Fruit fly (Drosophila melanogaster) S2 (cell line): Measurements from ENCODE around the gene CG16772.

Source experiments
- CG8478 ChIP-seq: fragments of >200 bp; optimal IDR thresholded peaks from 2 replicates; lab custom pipeline; 2018
- CTCF ChIP-seq, 2 experiments: fragments of >200 bp; optimal IDR thresholded peaks; 2 replicates each; lab custom pipeline; 2018

Gene CG16772

dm6 chr2L:19992427-19992998 lies 30.0 kb downstream of the CG16772 start:
- no peak for TF ChIP-seq CG8478
- no peak for TF ChIP-seq CTCF (optimal IDR thresholded peaks at IDR 0.05; lab: Kevin White, UChicago)

DNA sequence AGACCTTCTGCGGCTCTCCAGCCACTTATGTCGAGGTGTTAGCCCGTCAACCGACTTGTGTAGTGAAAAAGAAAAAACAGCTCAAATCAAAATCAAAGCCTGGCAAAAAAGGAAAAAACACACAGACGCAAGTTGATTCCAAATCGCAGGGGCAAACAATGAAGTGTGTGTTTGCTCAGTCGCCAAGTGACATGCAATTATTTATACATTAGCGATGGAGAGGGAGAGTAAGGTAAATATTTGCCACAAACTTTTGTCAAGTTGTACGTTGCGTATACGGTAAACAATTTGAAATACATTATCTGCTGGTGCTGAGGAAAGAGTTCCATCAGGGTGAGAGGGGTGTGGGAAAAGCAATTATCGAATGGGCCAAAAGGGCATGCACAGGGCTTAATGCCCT lies 35.7 kb downstream of the CG16772 start:
- TF ChIP-seq CTCF (optimal IDR thresholded peaks at IDR 0.05; lab: Kevin White, UChicago) = no peak
- no peak for TF ChIP-seq CG8478

DNA sequence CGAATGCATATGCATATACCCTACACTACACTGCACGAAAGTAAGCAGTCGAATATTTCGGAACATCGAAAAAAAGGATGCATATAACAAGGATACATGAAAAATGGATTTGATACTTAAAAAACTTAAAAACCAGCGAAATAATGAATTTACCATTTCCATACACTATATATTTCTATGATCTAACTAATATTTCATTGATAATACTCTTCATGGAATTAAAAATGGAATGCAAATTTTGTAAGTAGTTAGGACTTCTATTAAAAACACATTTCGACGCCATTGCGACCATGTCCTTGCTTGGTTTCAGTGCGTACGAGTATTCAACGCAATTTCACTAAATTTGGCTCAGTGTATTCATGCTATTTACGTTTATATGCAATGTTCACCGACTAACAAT lies 39.6 kb downstream of the CG16772 start:
- TF ChIP-seq CTCF (optimal IDR thresholded peaks at IDR 0.05; lab: Kevin White, UChicago) (no peak), CG8478 (no peak)

DNA sequence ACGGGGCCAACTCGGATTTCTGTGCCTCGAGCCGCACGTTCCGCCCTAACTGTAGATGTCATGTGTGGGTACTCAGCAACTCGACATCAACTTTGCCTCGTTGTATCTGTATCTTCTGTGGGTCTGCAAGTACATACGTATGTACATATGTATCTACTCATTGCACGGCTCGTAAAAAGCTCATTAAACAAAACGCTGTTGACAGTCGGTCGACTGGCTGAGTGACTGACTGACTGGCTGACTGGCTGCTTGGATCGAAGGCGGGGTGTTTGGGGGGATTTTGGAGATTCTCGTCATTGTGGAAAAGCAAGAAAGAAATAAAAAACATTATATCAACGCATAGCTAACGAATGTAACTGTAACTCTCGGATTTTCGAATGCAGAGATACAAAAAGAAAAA lies 41.9 kb downstream of the CG16772 start:
- no peak for TF ChIP-seq CTCF (optimal IDR thresholded peaks at IDR 0.05; lab: Kevin White, UChicago)
- no peak for TF ChIP-seq CG8478

DNA sequence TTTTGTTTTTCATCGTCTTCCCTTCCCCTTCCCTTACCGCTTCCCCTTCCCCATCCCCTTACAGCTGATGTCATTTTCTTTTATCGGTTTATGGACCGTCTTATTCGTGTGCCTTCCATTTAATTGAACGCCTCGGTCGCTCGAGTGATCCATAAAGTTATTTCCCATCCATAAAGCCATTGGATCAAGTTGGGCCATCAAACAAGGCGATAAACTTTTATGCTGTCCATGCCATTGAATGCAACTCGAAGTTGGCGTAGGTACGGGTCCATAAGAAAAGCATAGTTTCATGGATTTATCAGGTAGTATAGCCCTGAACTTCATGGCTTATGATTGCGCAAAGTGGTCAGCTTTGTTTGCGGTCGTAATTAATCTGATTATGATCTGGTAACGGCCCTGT lies 42.6 kb downstream of the CG16772 start:
- no peak for TF ChIP-seq CTCF (optimal IDR thresholded peaks at IDR 0.05; lab: Kevin White, UChicago)
- TF ChIP-seq CG8478 = no peak
